Fruit fly (Drosophila melanogaster) whole organism: ENCODE measurements around the gene CG18549.
"Not testable (repeated sequence)": the region's sequence is repeated elsewhere in the genome, so short reads cannot be mapped to it uniquely, and the experiment has no call there.

Experiments used
- CG8478 ChIP-seq: fragments of >200 bp; optimal IDR thresholded peaks from 2 replicates; lab custom pipeline; 2018; ENCODE audit warnings: inconsistent platforms
- Dll ChIP-seq: fragments of >200 bp; optimal IDR thresholded peaks from 2 replicates; lab custom pipeline; 2017
- EcR ChIP-seq, 2 experiments: fragments of >200 bp; optimal IDR thresholded peaks; 2 replicates each; lab custom pipeline; 2017; ENCODE audit warnings: missing biosample characterization in 2 of 2, missing genetic modification characterization in 2 of 2, missing genetic modification reagents in 2 of 2
- pan ChIP-seq: fragments of >200 bp; optimal IDR thresholded peaks from 2 replicates; lab custom pipeline; 2017
- psq ChIP-seq: fragments of >200 bp; optimal IDR thresholded peaks from 2 replicates; lab custom pipeline; 2017
- usp ChIP-seq: fragments of >200 bp; optimal IDR thresholded peaks from 2 replicates; lab custom pipeline; 2017; ENCODE audit warnings: missing biosample characterization, missing genetic modification characterization, mixed read lengths

Gene CG18549

dm6 chr3R:12447353-12447752, 1.7 kb upstream of the CG18549 start, which contains the start of gene vrs:
Gene vrs (plus strand): TSS chr3R:12447653.
- TF ChIP-seq EcR (GFP tag; optimal IDR thresholded peaks at IDR 0.05; lab: Kevin White, UChicago) (no peak), Dll (no peak), usp (GFP tag; lab: Kevin White, UChicago) (no peak), CG8478 (lab: Kevin White, UChicago) (no peak), psq (lab: Kevin White, UChicago) (no peak), pan (lab: Kevin White, UChicago) (no peak)

DNA sequence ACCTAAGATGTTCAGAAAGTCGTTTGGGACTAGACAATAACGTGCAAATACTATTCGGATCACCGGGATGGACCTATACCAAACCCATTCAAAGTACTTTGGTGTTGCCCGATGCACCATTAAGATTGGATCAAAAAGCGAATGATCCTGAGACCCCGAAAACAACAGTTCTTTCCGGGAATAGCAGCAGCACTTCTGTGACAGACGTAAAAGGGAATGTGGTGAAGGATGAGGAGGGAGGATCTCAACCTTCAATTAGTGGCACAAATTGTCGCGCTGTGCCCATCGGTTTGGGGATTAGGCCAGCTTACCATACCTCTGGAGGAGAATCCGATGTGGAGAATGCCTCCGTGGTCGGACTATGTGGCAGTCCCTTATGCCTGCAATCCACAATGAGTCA, 752 bp upstream of the CG18549 start:
- TF ChIP-seq psq (lab: Kevin White, UChicago) (no peak), Dll (no peak), CG8478 (lab: Kevin White, UChicago) (no peak)

dm6 chr3R:12449617-12450242, 634 bp downstream of the CG18549 start:
- no peak for TF ChIP-seq CG8478 (lab: Kevin White, UChicago)
- no peak for TF ChIP-seq usp (GFP tag; lab: Kevin White, UChicago)
- no peak for TF ChIP-seq psq (lab: Kevin White, UChicago)
- TF ChIP-seq pan (lab: Kevin White, UChicago), result no peak
- TF ChIP-seq EcR (GFP tag; optimal IDR thresholded peaks at IDR 0.05; lab: Kevin White, UChicago), result no peak
- TF ChIP-seq Dll, result no peak

DNA sequence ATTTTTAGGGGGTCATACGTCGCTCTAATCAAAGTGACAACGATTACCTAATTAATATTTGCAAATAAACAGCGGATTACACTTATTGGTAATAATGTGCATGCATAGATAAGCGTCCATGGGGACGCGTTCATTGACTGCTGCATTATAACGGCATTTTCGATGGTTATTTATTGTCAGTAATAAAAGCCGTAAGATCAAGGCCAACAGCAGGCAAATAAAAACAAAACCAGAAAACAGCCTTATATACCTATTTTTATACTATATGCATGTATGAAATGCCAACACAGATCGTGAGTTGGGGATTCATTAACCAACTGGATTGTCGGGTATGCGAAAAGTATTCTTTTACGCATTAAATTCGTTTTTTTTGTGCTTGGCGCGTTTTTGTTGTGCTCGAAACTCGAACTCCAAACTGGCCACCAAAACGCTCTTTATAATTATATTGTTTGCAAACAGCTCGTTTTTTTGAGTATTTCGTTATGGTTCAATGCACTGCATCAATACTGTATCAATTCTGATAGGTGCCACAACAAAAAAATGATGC, 1.7 kb downstream of the CG18549 start:
- TF ChIP-seq psq (lab: Kevin White, UChicago) (no peak), CG8478 (lab: Kevin White, UChicago) (no peak), usp (GFP tag; lab: Kevin White, UChicago) (no peak), EcR (GFP tag; optimal IDR thresholded peaks at IDR 0.05; lab: Kevin White, UChicago) (no peak), pan (lab: Kevin White, UChicago) (no peak), Dll (no peak)

DNA sequence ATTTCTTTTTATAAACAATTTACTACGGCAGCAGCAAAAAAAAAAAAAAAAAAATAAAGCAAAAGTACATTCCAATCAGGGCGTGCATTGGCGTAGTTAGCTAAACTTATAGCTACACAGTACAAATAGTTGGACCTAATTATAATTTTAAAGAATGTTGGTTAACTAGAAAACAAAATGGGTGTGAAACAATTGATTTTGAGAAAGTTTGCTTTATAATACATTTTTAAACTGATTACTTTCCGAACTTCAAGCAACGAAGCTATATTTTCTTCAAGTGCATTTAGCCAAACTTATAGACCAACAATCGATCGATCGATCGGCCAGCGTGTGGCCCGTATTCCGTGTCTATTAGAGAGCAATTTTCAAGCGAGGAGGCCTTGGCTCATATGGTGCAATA, 2.3 kb downstream of the CG18549 start:
- TF ChIP-seq usp (GFP tag; lab: Kevin White, UChicago) (no peak), CG8478 (lab: Kevin White, UChicago) (no peak), EcR (GFP tag; optimal IDR thresholded peaks at IDR 0.05; lab: Kevin White, UChicago) (no peak), psq (lab: Kevin White, UChicago) (no peak), Dll (no peak), pan (lab: Kevin White, UChicago) (no peak)

dm6 chr3R:12451888-12452514, 2.9 kb downstream of the CG18549 start, which contains the start of gene CG5509:
Gene CG5509 (plus strand): TSS chr3R:12452464.
- no peak for TF ChIP-seq psq (lab: Kevin White, UChicago)
- no peak for TF ChIP-seq Dll
- no peak for TF ChIP-seq pan (lab: Kevin White, UChicago)
- no peak for TF ChIP-seq CG8478 (lab: Kevin White, UChicago)
- no peak for TF ChIP-seq usp (GFP tag; lab: Kevin White, UChicago)
- no peak for TF ChIP-seq EcR (GFP tag; optimal IDR thresholded peaks at IDR 0.05; lab: Kevin White, UChicago)

dm6 chr3R:12454492-12454891, 5.4 kb downstream of the CG18549 start:
- TF ChIP-seq psq (lab: Kevin White, UChicago), result no peak

- TF ChIP-seq CG8478 (lab: Kevin White, UChicago) (no peak), usp (GFP tag; lab: Kevin White, UChicago) (no peak), Dll (no peak), pan (lab: Kevin White, UChicago) (no peak), psq (lab: Kevin White, UChicago) (no peak), EcR (GFP tag; optimal IDR thresholded peaks at IDR 0.05; lab: Kevin White, UChicago) (no peak)
Observed at dm6 chr3R:12456370-12456940, 7.4 kb downstream of the CG18549 start, which contains the start of gene trus. Gene trus (plus strand): TSS chr3R:12456573.

DNA sequence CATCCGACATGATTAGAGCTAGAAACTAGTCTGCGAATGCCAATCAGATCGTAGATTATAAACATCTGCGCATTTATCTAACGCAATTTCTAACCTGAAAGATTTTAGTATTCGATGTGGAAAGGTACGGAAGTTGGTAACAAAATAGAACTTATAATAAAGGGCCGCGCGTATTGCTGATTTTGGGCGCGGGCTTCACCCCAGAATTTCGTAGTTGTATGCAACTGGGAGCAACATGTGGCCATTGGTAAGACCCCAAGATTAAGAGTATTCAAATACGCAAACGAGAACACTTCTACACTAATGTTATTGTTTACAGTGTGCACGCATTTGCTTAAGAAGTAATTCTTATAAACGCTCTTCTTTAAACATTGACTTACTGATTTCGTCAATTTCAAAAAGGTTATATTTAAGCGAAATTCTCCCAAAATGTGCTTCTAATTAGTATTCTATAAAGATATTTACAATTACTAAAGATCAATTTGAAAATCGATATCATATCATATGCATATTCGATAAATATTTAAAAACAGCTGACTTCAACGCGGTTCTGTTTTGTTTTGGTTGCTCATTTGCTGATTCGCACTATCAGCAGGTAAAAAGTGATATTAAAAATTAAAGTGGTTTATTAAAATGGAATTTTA, 10.9 kb downstream of the CG18549 start, which contains the start of the genes CG5961 and Polr3C:
Gene CG5961 (minus strand): TSS at position 416 of the 644 bp plus-strand sequence.
Gene Polr3C (plus strand): TSS at position 536 of the 644 bp plus-strand sequence.
- TF ChIP-seq psq (lab: Kevin White, UChicago) (no peak), pan (lab: Kevin White, UChicago) (no peak), usp (GFP tag; lab: Kevin White, UChicago) (no peak), EcR (GFP tag; optimal IDR thresholded peaks at IDR 0.05; lab: Kevin White, UChicago) (no peak), Dll (no peak), CG8478 (lab: Kevin White, UChicago) (no peak)

DNA sequence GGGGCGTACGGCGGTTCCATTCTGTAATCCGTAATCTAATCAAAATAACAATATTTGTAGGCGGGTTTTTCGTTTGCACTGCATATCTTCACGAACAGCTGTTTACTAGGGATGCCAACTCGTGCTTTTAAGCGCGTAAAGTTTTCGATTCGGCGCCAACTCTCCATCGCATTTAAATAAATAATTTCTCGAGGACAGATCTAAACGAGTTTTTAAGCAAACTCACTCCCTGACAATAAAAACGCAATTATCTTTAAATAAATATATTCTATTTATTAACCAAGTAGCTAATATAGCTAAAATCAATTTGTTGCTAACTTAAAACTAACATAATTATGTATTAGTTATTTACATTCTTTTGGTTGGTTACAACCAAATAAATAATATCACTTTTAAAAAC, 16.1 kb downstream of the CG18549 start, which contains the start of gene CG5608:
Gene CG5608 (minus strand): TSS at position 101 of the 400 bp plus-strand sequence.
- not testable (repeated sequence) for TF ChIP-seq usp (GFP tag; lab: Kevin White, UChicago); pan (lab: Kevin White, UChicago); Dll

DNA sequence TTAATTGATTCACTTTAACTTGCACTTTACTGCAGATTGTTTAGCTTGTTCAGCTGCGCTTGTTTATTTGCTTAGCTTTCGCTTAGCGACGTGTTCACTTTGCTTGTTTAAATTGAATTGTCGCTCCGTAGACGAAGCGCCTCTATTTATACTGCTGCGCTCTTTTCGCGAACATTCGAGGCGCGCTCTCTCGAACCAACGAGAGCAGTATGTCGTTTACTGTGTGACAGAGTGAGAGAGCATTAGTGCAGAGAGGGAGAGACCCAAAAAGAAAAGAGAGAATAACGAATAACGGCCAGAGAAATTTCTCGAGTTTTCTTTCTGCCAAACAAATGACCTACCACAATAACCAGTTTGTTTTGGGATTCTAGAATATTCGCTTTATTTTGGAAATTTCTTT, 18.6 kb downstream of the CG18549 start, which contains the start of gene Hsp70Ba:
Gene Hsp70Ba (minus strand): TSS at position 102 of the 400 bp plus-strand sequence.
- not testable (repeated sequence) for TF ChIP-seq Dll; pan (lab: Kevin White, UChicago); psq (lab: Kevin White, UChicago)
